Fruit fly (Drosophila melanogaster): ENCODE data around the gene Bub1.

Bub1 gene

DNA sequence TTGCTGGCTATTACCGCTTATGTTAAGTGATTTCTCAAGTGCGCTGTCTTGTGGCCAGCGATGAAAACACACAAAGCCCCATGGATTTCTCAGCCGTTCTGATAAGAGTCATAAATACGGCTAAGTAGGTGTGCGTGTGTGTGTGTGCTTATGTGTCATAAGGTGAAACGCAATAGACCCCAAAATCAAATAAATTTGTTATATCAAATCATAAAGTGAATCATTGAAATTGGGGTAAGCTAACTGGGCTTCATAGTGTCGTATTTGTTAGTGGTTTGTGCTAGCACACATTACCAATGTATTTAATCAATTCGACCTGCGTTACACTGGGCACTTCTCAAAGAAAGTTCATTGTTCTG, 20.9 kb downstream of the Bub1 start:
- TF ChIP-seq Dif (GFP tag; optimal IDR thresholded peaks at IDR 0.05; ENCODE audit: partially characterized antibody) (peak; percentile 13), Hnf4 (GFP tag; optimal IDR thresholded peaks at IDR 0.05) (no peak)

DNA sequence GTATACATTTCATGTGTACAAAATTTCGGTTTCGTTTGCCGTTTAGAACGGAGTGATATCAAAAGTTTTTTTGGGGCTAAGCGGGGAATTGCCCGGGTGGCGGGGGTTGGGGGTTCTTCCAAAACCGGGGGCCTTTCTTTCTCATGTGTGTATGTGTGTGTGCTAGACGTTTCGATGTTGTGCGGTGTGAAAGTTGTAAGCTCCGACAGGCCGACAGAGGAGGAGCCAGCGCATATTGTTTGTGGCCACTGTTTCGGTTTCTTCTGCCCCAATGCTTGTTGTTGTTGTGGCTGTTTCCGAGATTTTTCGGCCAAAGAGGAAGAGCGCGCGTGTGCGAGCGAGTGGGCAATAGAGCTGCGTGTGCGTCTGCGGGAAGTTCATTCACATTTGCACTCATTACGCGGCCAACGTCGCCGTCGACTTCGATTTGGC, 21.6 kb downstream of the Bub1 start:
- TF ChIP-seq Rel (GFP tag; optimal IDR thresholded peaks at IDR 0.05) (no peak), Rel (tag; optimal IDR thresholded peaks at IDR 0.05) (peak; percentile 50), h (GFP tag; optimal IDR thresholded peaks at IDR 0.05) (peak; percentile 22), HLH106 (tag; optimal IDR thresholded peaks at IDR 0.05) (no peak)

DNA sequence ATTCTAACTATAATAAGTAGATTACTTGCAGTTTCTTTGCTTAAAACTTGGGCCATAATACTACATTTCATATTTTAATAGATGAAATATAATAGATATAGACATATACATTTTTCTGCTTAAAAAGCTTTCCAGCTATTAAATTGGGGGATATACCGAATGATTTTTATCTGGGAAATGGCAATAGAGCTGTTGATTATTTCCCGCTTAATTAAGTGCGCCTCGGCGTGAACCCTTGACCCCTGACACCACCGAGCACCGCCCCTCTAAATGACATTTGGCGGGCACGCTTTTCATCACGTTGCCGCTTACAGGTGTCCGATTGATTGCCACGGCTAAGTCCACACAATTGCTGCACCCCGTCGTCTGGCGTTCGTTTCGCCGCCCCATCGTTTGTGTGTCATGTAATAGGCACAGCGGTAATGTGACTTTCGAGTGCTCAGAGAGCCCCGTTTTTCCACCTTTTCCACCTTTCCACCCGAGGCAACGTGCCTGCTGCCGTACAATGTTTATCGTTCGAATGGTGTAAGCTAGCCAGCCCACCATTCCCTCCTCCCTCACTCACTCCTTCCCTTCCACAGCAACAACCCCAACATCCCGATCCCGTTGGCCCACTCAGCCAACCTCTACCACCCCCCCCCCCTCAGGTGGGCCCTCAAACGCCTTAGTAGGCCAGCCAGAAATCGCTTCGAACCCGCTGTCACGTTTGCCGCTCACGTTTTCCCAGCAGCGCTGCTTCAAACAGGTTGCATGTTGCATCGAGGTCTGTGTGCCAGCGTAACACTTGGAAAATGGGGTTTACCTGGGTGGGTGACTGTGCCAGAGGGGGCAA, 22.3 kb downstream of the Bub1 start:
- TF ChIP-seq woc (GFP tag; optimal IDR thresholded peaks at IDR 0.05) (no peak), dmrt93B (GFP tag; optimal IDR thresholded peaks at IDR 0.05) (no peak), usp (GFP tag; optimal IDR thresholded peaks at IDR 0.05) (no peak), Rel (GFP tag; optimal IDR thresholded peaks at IDR 0.05) (no peak), Rel (tag; optimal IDR thresholded peaks at IDR 0.05) (peak; percentile 67)

- TF ChIP-seq OdsH (GFP tag; optimal IDR thresholded peaks at IDR 0.05), result no peak
- TF ChIP-seq CG9705 (GFP tag; optimal IDR thresholded peaks at IDR 0.05), result no peak
- TF ChIP-seq CG32264 (GFP tag; optimal IDR thresholded peaks at IDR 0.05), result no peak
- TF ChIP-seq GATAd (GFP tag; optimal IDR thresholded peaks at IDR 0.05), result no peak
- no peak for TF ChIP-seq Jra (GFP tag; optimal IDR thresholded peaks at IDR 0.05)
- no peak for TF ChIP-seq dsf (GFP tag; optimal IDR thresholded peaks at IDR 0.05; ENCODE audit: borderline replicate concordance)
- TF ChIP-seq fru (GFP tag; optimal IDR thresholded peaks at IDR 0.05), result no peak
- TF ChIP-seq tai (GFP tag; optimal IDR thresholded peaks at IDR 0.05), result no peak
- no peak for TF ChIP-seq Abd-B (GFP tag; optimal IDR thresholded peaks at IDR 0.05)
- TF ChIP-seq Myc (optimal IDR thresholded peaks at IDR 0.05), result no peak
- no peak for TF ChIP-seq h (GFP tag; optimal IDR thresholded peaks at IDR 0.05)
Measured at dm6 chr2L:5302284-5302683, 23.6 kb downstream of the Bub1 start.

dm6 chr2L:5302692-5303043, 24.0 kb downstream of the Bub1 start:
- TF ChIP-seq Myc (optimal IDR thresholded peaks at IDR 0.05) (no peak), br (GFP tag; optimal IDR thresholded peaks at IDR 0.05) (no peak), Dif (GFP tag; optimal IDR thresholded peaks at IDR 0.05; ENCODE audit: partially characterized antibody) (no peak), psq (GFP tag; optimal IDR thresholded peaks at IDR 0.05) (no peak), brk (GFP tag; optimal IDR thresholded peaks at IDR 0.05) (no peak), N (GFP tag; optimal IDR thresholded peaks at IDR 0.05) (no peak), sage (GFP tag; optimal IDR thresholded peaks at IDR 0.05) (no peak), pan (optimal IDR thresholded peaks at IDR 0.05) (no peak), GATAd (GFP tag; optimal IDR thresholded peaks at IDR 0.05) (no peak), Rel (GFP tag; optimal IDR thresholded peaks at IDR 0.05) (no peak), Rel (tag; optimal IDR thresholded peaks at IDR 0.05) (no peak), Mio (GFP tag; optimal IDR thresholded peaks at IDR 0.05) (no peak), rgr (GFP tag; optimal IDR thresholded peaks at IDR 0.05) (no peak), dl (GFP tag; optimal IDR thresholded peaks at IDR 0.05; ENCODE audit: insufficient read depth in 1 of 2, partially characterized antibody in 2 of 2) (no peak)

DNA sequence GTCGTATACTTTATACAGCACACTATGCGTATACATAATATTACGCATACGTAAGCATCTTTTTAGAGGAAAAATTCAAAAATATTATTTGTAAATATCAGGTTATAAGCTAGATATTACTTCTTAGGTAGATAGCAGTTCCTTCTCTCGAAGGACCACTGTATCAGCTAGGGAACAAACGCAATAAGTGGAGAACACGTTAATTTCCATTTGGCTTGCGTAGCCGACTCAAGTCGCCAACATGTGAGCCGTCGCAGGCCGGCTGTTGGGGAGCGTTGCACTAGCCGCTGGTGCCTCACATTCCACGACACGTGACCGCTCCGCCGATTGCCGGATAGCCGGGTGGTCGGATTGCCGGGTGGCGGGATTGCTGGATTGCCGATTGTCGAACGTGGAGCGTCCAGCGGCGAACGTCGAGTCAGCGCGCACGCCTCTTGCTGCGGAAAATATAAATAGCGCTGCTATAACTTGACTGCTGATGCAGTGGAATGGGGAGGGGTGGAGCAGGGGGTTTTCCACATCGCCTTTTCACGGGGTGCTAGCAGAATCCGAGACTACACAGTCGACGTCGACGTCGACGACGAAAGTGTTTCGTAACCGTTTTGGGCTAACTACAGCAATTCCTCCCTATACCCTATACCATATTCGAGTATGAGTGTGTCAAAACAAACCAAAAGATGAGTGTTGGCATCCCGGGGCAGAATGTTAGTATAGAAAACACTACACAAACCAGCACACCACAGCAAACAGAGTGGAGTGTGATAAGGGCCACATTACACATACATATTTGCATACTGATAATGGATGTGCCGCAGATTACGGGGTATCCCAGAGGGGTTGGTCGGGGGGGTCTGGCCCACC, 24.6 kb downstream of the Bub1 start:
- TF ChIP-seq woc (GFP tag; optimal IDR thresholded peaks at IDR 0.05) (no peak), psq (GFP tag; optimal IDR thresholded peaks at IDR 0.05) (no peak), fru (GFP tag; optimal IDR thresholded peaks at IDR 0.05) (no peak), GATAd (GFP tag; optimal IDR thresholded peaks at IDR 0.05) (no peak), pan (optimal IDR thresholded peaks at IDR 0.05) (no peak), usp (GFP tag; optimal IDR thresholded peaks at IDR 0.05) (no peak), Sp1 (GFP tag; optimal IDR thresholded peaks at IDR 0.05) (no peak), jim (GFP tag; optimal IDR thresholded peaks at IDR 0.05) (no peak), Jra (GFP tag; optimal IDR thresholded peaks at IDR 0.05) (no peak), foxo (GFP tag; optimal IDR thresholded peaks at IDR 0.05) (peak in 1 of 2 experiments; percentile 15), rgr (GFP tag; optimal IDR thresholded peaks at IDR 0.05) (no peak), CG9705 (GFP tag; optimal IDR thresholded peaks at IDR 0.05) (no peak), Rel (GFP tag; optimal IDR thresholded peaks at IDR 0.05) (no peak), Rel (tag; optimal IDR thresholded peaks at IDR 0.05) (peak; percentile 22), N (GFP tag; optimal IDR thresholded peaks at IDR 0.05) (no peak), OdsH (GFP tag; optimal IDR thresholded peaks at IDR 0.05) (no peak), tai (GFP tag; optimal IDR thresholded peaks at IDR 0.05) (no peak), Vsx2 (GFP tag; optimal IDR thresholded peaks at IDR 0.05; ENCODE audit: partially characterized antibody) (no peak)
